Fruit fly (Drosophila melanogaster): ENCODE data around the gene Atg8a.

Atg8a gene

dm6 chrX:10764206-10764605 lies 3.9 kb downstream of the Atg8a start, which contains the start of gene Tango5:
TSS of gene Tango5 (minus strand) at chrX:10764413.
- TF ChIP-seq CG4496 (GFP tag; IDR thresholded peaks at IDR 0.05) (peak; percentile 13; the same call in 1 of the 3 replicates), CG32121 (GFP tag; IDR thresholded peaks at IDR 0.05) (no peak)

- TF ChIP-seq Snoo (tag; optimal IDR thresholded peaks at IDR 0.05) = no peak
- TF ChIP-seq CG34367 (tag; optimal IDR thresholded peaks at IDR 0.05) = no peak
- TF ChIP-seq CG4496 (GFP tag; IDR thresholded peaks at IDR 0.05) = no peak
- TF ChIP-seq D1 (tag; optimal IDR thresholded peaks at IDR 0.05) = no peak
- no peak for TF ChIP-seq CG12605 (GFP tag; IDR thresholded peaks at IDR 0.05)
- TF ChIP-seq CG8301 (tag; optimal IDR thresholded peaks at IDR 0.05) = no peak
- TF ChIP-seq Pif1A (GFP tag; optimal IDR thresholded peaks at IDR 0.05) = no peak
- peak; percentile 41; the same call in 1 of the 2 replicates for TF ChIP-seq Ets98B (GFP tag; IDR thresholded peaks at IDR 0.05)
- peak; percentile 65 for TF ChIP-seq EcR (GFP tag; optimal IDR thresholded peaks at IDR 0.05)
- TF ChIP-seq CG13204 (GFP tag; optimal IDR thresholded peaks at IDR 0.05) = peak; percentile 71
- no peak for TF ChIP-seq CG14655 (GFP tag; optimal IDR thresholded peaks at IDR 0.05)
- TF ChIP-seq CG8159 (tag; optimal IDR thresholded peaks at IDR 0.05) = no peak
- peak; percentile 51 for TF ChIP-seq CG32121 (GFP tag; IDR thresholded peaks at IDR 0.05)
- TF ChIP-seq CG9948 (tag; optimal IDR thresholded peaks at IDR 0.05) = no peak
- no peak for TF ChIP-seq CG15710 (tag; optimal IDR thresholded peaks at IDR 0.05)
- peak; percentile 33; the same call in 1 of the 3 replicates for TF ChIP-seq fd96Ca (GFP tag; IDR thresholded peaks at IDR 0.05)
- no peak for TF ChIP-seq Pif1B (GFP tag; optimal IDR thresholded peaks at IDR 0.05)
- TF ChIP-seq gl (tag; optimal IDR thresholded peaks at IDR 0.05) = peak; percentile 9
Observed at dm6 chrX:10762959-10763883, 4.9 kb downstream of the Atg8a start.

- TF ChIP-seq CG15710 (tag; optimal IDR thresholded peaks at IDR 0.05) (no peak), Snoo (tag; optimal IDR thresholded peaks at IDR 0.05) (no peak), Pif1A (GFP tag; optimal IDR thresholded peaks at IDR 0.05) (no peak), CG12605 (GFP tag; IDR thresholded peaks at IDR 0.05) (no peak), gl (tag; optimal IDR thresholded peaks at IDR 0.05) (no peak), CG9948 (tag; optimal IDR thresholded peaks at IDR 0.05) (no peak), CG17806 (tag; optimal IDR thresholded peaks at IDR 0.05) (no peak), CG8159 (tag; optimal IDR thresholded peaks at IDR 0.05) (no peak), EcR (GFP tag; optimal IDR thresholded peaks at IDR 0.05) (no peak), Ets98B (GFP tag; IDR thresholded peaks at IDR 0.05) (no peak), CG10348 (GFP tag; IDR thresholded peaks at IDR 0.05) (no peak), rn (GFP tag; IDR thresholded peaks at IDR 0.05) (no peak), fd96Ca (GFP tag; IDR thresholded peaks at IDR 0.05) (no peak), CG4496 (GFP tag; IDR thresholded peaks at IDR 0.05) (no peak), CG32121 (GFP tag; IDR thresholded peaks at IDR 0.05) (no peak), D1 (tag; optimal IDR thresholded peaks at IDR 0.05) (no peak), CG14655 (GFP tag; optimal IDR thresholded peaks at IDR 0.05) (no peak), CG8301 (tag; optimal IDR thresholded peaks at IDR 0.05) (no peak), Pif1B (GFP tag; optimal IDR thresholded peaks at IDR 0.05) (no peak)
Observed at dm6 chrX:10762569-10762958, 5.6 kb downstream of the Atg8a start.

dm6 chrX:10757616-10758078 lies 10.5 kb downstream of the Atg8a start, which contains the start of gene Rph:
TSS of gene Rph (minus strand) at chrX:10757666.
- TF ChIP-seq CG9948 (tag; optimal IDR thresholded peaks at IDR 0.05) (no peak), rn (GFP tag; IDR thresholded peaks at IDR 0.05) (no peak), fd96Ca (GFP tag; IDR thresholded peaks at IDR 0.05) (0 out of 3 replicates have a peak, but pooled peaks have one; percentile 14)

- TF ChIP-seq CG15710 (tag; optimal IDR thresholded peaks at IDR 0.05) (peak; percentile 12), CG8301 (tag; optimal IDR thresholded peaks at IDR 0.05) (peak; percentile 4), CG17806 (tag; optimal IDR thresholded peaks at IDR 0.05) (peak; percentile 18), CG9948 (tag; optimal IDR thresholded peaks at IDR 0.05) (peak; percentile 13), CG8159 (tag; optimal IDR thresholded peaks at IDR 0.05) (peak; percentile 70), CG4496 (GFP tag; IDR thresholded peaks at IDR 0.05) (no peak)
Observed at dm6 chrX:10756026-10756561, 12.0 kb downstream of the Atg8a start.

- TF ChIP-seq CG32121 (GFP tag; IDR thresholded peaks at IDR 0.05) (no peak), CG12605 (GFP tag; IDR thresholded peaks at IDR 0.05) (no peak), gl (tag; optimal IDR thresholded peaks at IDR 0.05) (no peak), CG8301 (tag; optimal IDR thresholded peaks at IDR 0.05) (no peak), rn (GFP tag; IDR thresholded peaks at IDR 0.05) (no peak)
Observed at dm6 chrX:10751777-10752176, 16.4 kb downstream of the Atg8a start.

Data from whole organism, pupa.